Worm (Caenorhabditis elegans) whole organism, L1 larva: Measurements from ENCODE around the gene rmd-1.

Experiments used
- F16B12.6 ChIP-seq: fragments of 150-350 bp; optimal IDR thresholded peaks from 2 replicates; lab custom pipeline; 2014; ENCODE audit warnings: missing biosample characterization, missing genetic modification characterization
- aha-1 ChIP-seq: fragments of 150-350 bp; optimal IDR thresholded peaks from 2 replicates; lab custom pipeline; 2014; ENCODE audit warnings: missing biosample characterization, missing genetic modification characterization
- alr-1 ChIP-seq: fragments of 200-800 bp; sonication (Bioruptor generic); optimal IDR thresholded peaks from 2 replicates; lab custom pipeline; 2018; ENCODE audit warnings: borderline replicate concordance, mild to moderate bottlenecking, missing genetic modification characterization, missing compliant biosample characterization
- aly-2 ChIP-seq: fragments of 150-350 bp; optimal IDR thresholded peaks from 2 replicates; lab custom pipeline; 2014; ENCODE audit warnings: missing biosample characterization, missing genetic modification characterization
- ceh-8 ChIP-seq: fragments of 200-800 bp; sonication (Bioruptor generic); optimal IDR thresholded peaks from 2 replicates; lab custom pipeline; 2018; ENCODE audit warnings: mild to moderate bottlenecking, missing genetic modification characterization, moderate library complexity, missing compliant biosample characterization
- ceh-88 ChIP-seq: fragments of 200-800 bp; sonication (Bioruptor generic); IDR thresholded peaks from 2 replicates; pipeline ENCODE4 v1.3.6; 2022; ENCODE audit warnings: missing genetic modification characterization, missing compliant biosample characterization
- ceh-90 ChIP-seq: sonication (generic microtip); optimal IDR thresholded peaks from 2 replicates; lab custom pipeline; 2016; ENCODE audit warnings: missing genetic modification characterization, missing compliant biosample characterization
- ces-1 ChIP-seq: fragments of 150-350 bp; optimal IDR thresholded peaks from 2 replicates; lab custom pipeline; 2014; ENCODE audit warnings: missing biosample characterization, missing genetic modification reagents, missing genetic modification characterization
- dpl-1 ChIP-seq, 3 experiments: fragments of 150-350 bp in 2 of 3; sonication (generic microtip) in 1 of 3; optimal IDR thresholded peaks; 2 replicates each; lab custom pipeline; 2014 to 2017; ENCODE audit warnings: missing biosample characterization in 3 of 3, missing genetic modification characterization in 3 of 3, missing genetic modification reagents in 3 of 3
- efl-1 ChIP-seq, 4 experiments: fragments of 150-350 bp; optimal IDR thresholded peaks in 3 of 4; peaks in 1 of 4; 1 replicate in 1 of 4; 2 replicates in 3 of 4; lab custom pipeline; 2014; ENCODE audit warnings: missing biosample characterization in 2 of 4, missing genetic modification characterization in 2 of 4, missing genetic modification reagents in 2 of 4
- efl-3 ChIP-seq: fragments of 200-800 bp; sonication (Bioruptor generic); optimal IDR thresholded peaks from 2 replicates; lab custom pipeline; 2018; ENCODE audit warnings: mild to moderate bottlenecking, missing genetic modification characterization, missing compliant biosample characterization
- ets-5 ChIP-seq: fragments of 200-800 bp; sonication (Bioruptor generic); IDR thresholded peaks from 2 replicates; pipeline ENCODE4 v1.3.6; 2022; ENCODE audit warnings: missing genetic modification characterization, missing compliant biosample characterization
- fkh-10 ChIP-seq: sonication (generic microtip); optimal IDR thresholded peaks from 2 replicates; lab custom pipeline; 2017; ENCODE audit warnings: missing biosample characterization, missing genetic modification reagents, missing genetic modification characterization
- hlh-17 ChIP-seq: fragments of 200-800 bp; sonication (Bioruptor generic); optimal IDR thresholded peaks from 2 replicates; lab custom pipeline; 2018; ENCODE audit warnings: missing genetic modification characterization, mild to moderate bottlenecking, missing compliant biosample characterization, moderate library complexity, borderline replicate concordance
- hpl-2 ChIP-seq: fragments of 150-350 bp; optimal IDR thresholded peaks from 2 replicates; lab custom pipeline; 2014; ENCODE audit warnings: missing biosample characterization, missing genetic modification reagents, missing genetic modification characterization
- irx-1 ChIP-seq: sonication (generic microtip); optimal IDR thresholded peaks from 2 replicates; lab custom pipeline; 2016; ENCODE audit warnings: missing genetic modification characterization, missing compliant biosample characterization
- jun-1 ChIP-seq: fragments of 150-350 bp; optimal IDR thresholded peaks from 2 replicates; lab custom pipeline; 2014; ENCODE audit warnings: missing biosample characterization, missing genetic modification reagents, missing genetic modification characterization
- lin-13 ChIP-seq: fragments of 150-350 bp; optimal IDR thresholded peaks from 2 replicates; lab custom pipeline; 2014; ENCODE audit warnings: missing biosample characterization, missing genetic modification reagents, missing genetic modification characterization
- lin-14 ChIP-seq: fragments of 200-800 bp; sonication (Bioruptor generic); optimal IDR thresholded peaks from 2 replicates; lab custom pipeline; 2018; ENCODE audit warnings: mild to moderate bottlenecking, missing genetic modification characterization, moderate library complexity, missing compliant biosample characterization
- lin-15B ChIP-seq: fragments of 150-350 bp; sonication (generic microtip); optimal IDR thresholded peaks from 3 replicates; lab custom pipeline; 2014; ENCODE audit warnings: missing biosample characterization, missing genetic modification characterization
- mab-9 ChIP-seq: fragments of 200-800 bp; sonication (Bioruptor generic); IDR thresholded peaks from 2 replicates; pipeline ENCODE4 v1.3.6; 2022; ENCODE audit warnings: missing genetic modification reagents, missing genetic modification characterization, missing compliant biosample characterization
- mdl-1 ChIP-seq, 2 experiments: fragments of 150-350 bp; optimal IDR thresholded peaks; 2 replicates each; lab custom pipeline; 2014 to 2017; ENCODE audit warnings: missing biosample characterization in 2 of 2, missing genetic modification characterization in 2 of 2, inconsistent platforms in 1 of 2
- mep-1 ChIP-seq: fragments of 150-350 bp; optimal IDR thresholded peaks from 2 replicates; lab custom pipeline; 2014; ENCODE audit warnings: missing biosample characterization, missing genetic modification characterization
- nhr-19 ChIP-seq: fragments of 200-800 bp; sonication (Bioruptor generic); conservative IDR thresholded peaks from 2 replicates; pipeline ENCODE4 v1.3.6; 2022; ENCODE audit warnings: missing genetic modification characterization, missing compliant biosample characterization
- nhr-237 ChIP-seq: fragments of 150-350 bp; optimal IDR thresholded peaks from 2 replicates; lab custom pipeline; 2014; ENCODE audit warnings: missing biosample characterization, missing genetic modification characterization
- nhr-47 ChIP-seq: sonication (generic microtip); optimal IDR thresholded peaks from 2 replicates; lab custom pipeline; 2016; ENCODE audit warnings: mild to moderate bottlenecking, missing genetic modification characterization, moderate library complexity, missing compliant biosample characterization
- nhr-71 ChIP-seq: sonication (generic microtip); optimal IDR thresholded peaks from 2 replicates; lab custom pipeline; 2016; ENCODE audit warnings: mild to moderate bottlenecking, missing genetic modification characterization, moderate library complexity, missing compliant biosample characterization
- nhr-84 ChIP-seq: sonication (generic microtip); optimal IDR thresholded peaks from 2 replicates; lab custom pipeline; 2017; ENCODE audit warnings: missing biosample characterization, missing genetic modification characterization
- nhr-85 ChIP-seq: sonication (generic microtip); peaks from one replicate; lab custom pipeline; 2016; ENCODE audit warnings: missing genetic modification characterization, inconsistent platforms, missing compliant biosample characterization
- rnt-1 ChIP-seq: sonication (generic microtip); optimal IDR thresholded peaks from 2 replicates; lab custom pipeline; 2016; ENCODE audit warnings: mild to moderate bottlenecking, missing genetic modification characterization, moderate library complexity, missing compliant biosample characterization
- skn-1 ChIP-seq: fragments of 150-350 bp; optimal IDR thresholded peaks from 2 replicates; lab custom pipeline; 2014; ENCODE audit warnings: missing biosample characterization, missing genetic modification characterization
- snu-23 ChIP-seq: sonication (generic microtip); optimal IDR thresholded peaks from 2 replicates; lab custom pipeline; 2016; ENCODE audit warnings: missing genetic modification characterization, missing compliant biosample characterization
- sptf-1 ChIP-seq: fragments of 150-350 bp; optimal IDR thresholded peaks from 2 replicates; lab custom pipeline; 2014; ENCODE audit warnings: missing biosample characterization, missing genetic modification characterization
- tbx-2 ChIP-seq: sonication (generic microtip); optimal IDR thresholded peaks from 2 replicates; lab custom pipeline; 2016; ENCODE audit warnings: missing genetic modification characterization, missing compliant biosample characterization
- unc-130 ChIP-seq: fragments of 150-350 bp; optimal IDR thresholded peaks from 2 replicates; lab custom pipeline; 2017; ENCODE audit warnings: missing biosample characterization, missing genetic modification characterization, inconsistent platforms
- unc-86 ChIP-seq: sonication (generic microtip); optimal IDR thresholded peaks from 2 replicates; lab custom pipeline; 2016; ENCODE audit warnings: missing genetic modification characterization, missing compliant biosample characterization
- vab-15 ChIP-seq: sonication (generic microtip); optimal IDR thresholded peaks from 2 replicates; lab custom pipeline; 2017; ENCODE audit warnings: missing genotype, mild to moderate bottlenecking, missing genetic modification characterization, missing compliant biosample characterization
- xbp-1 ChIP-seq: sonication (generic microtip); optimal IDR thresholded peaks from 2 replicates; lab custom pipeline; 2016; ENCODE audit warnings: missing genetic modification characterization, missing compliant biosample characterization
- zag-1 ChIP-seq: fragments of 150-350 bp; optimal IDR thresholded peaks from 2 replicates; lab custom pipeline; 2014; ENCODE audit warnings: missing biosample characterization, missing genetic modification characterization
- ztf-11 ChIP-seq, 2 experiments: sonication (generic microtip); optimal IDR thresholded peaks; 2 replicates each; lab custom pipeline; 2016 to 2017; ENCODE audit warnings: missing genetic modification characterization in 2 of 2, missing biosample characterization in 1 of 2, missing compliant biosample characterization in 1 of 2
- ztf-4 ChIP-seq: fragments of 150-350 bp; optimal IDR thresholded peaks from 2 replicates; lab custom pipeline; 2014; ENCODE audit warnings: missing biosample characterization, missing genetic modification characterization

Gene rmd-1

ce11 chrIII:9744525-9744924 lies 14.4 kb upstream of the rmd-1 start (continued):
- TF ChIP-seq lin-14 (GFP tag; lab: Kevin White, UChicago), result peak; percentile 73
- peak; percentile 64 for TF ChIP-seq nhr-71 (tag; lab: Kevin White, UChicago)
- no peak for TF ChIP-seq tbx-2 (tag; lab: Kevin White, UChicago)
- TF ChIP-seq snu-23 (GFP tag; lab: Kevin White, UChicago), result peak; percentile 58
- TF ChIP-seq ces-1 (GFP tag; lab: Kevin White, UChicago), result no peak
- no peak for TF ChIP-seq aha-1 (tag; lab: Kevin White, UChicago)
- TF ChIP-seq mdl-1 (tag; optimal IDR thresholded peaks at IDR 0.05; lab: Kevin White, UChicago), result no peak
- TF ChIP-seq efl-1 (optimal IDR thresholded peaks at IDR 0.05; lab: Kevin White, UChicago), result peak in 1 of 2 experiments; percentile 6
- no peak for TF ChIP-seq efl-1 (GFP tag; optimal IDR thresholded peaks at IDR 0.05 in 1 of 2; lab: Kevin White, UChicago)
- TF ChIP-seq unc-130 (tag; lab: Kevin White, UChicago), result peak; percentile 9
- no peak for TF ChIP-seq skn-1 (tag; lab: Kevin White, UChicago)
- no peak for TF ChIP-seq ceh-90 (tag; lab: Kevin White, UChicago)

- peak; percentile 20 for TF ChIP-seq lin-14 (GFP tag; lab: Kevin White, UChicago)
- TF ChIP-seq rnt-1, result peak; percentile 32
- no peak for TF ChIP-seq hlh-17 (GFP tag; lab: Kevin White, UChicago)
- no peak for TF ChIP-seq efl-1 (optimal IDR thresholded peaks at IDR 0.05; lab: Kevin White, UChicago)
- peak in 1 of 2 experiments; percentile 80 for TF ChIP-seq efl-1 (GFP tag; optimal IDR thresholded peaks at IDR 0.05 in 1 of 2; lab: Kevin White, UChicago)
These were observed 13.5 kb upstream of the rmd-1 start for ce11 chrIII:9745333-9745897.

- TF ChIP-seq ceh-90 (tag; lab: Kevin White, UChicago) (no peak), hpl-2 (GFP tag; lab: Kevin White, UChicago) (no peak), efl-1 (optimal IDR thresholded peaks at IDR 0.05; lab: Kevin White, UChicago) (peak in 1 of 2 experiments; percentile 52), efl-1 (GFP tag; optimal IDR thresholded peaks at IDR 0.05 in 1 of 2; lab: Kevin White, UChicago) (peak in 1 of 2 experiments; percentile 47)
- TF ChIP-seq, all 84 proteins: peak for 1
These were observed 12.2 kb upstream of the rmd-1 start for ce11 chrIII:9746665-9747064.

ce11 chrIII:9747133-9747532 lies 11.8 kb upstream of the rmd-1 start, which contains the start of the genes iff-1 and cdk-1:
Gene iff-1, minus strand, starts transcription at chrIII:9747193.
Gene cdk-1, plus strand, starts transcription at chrIII:9747472.
- TF ChIP-seq mab-9 (GFP tag; lab: Robert Waterston, UW), result no peak
- no peak for TF ChIP-seq ztf-11 (tag; optimal IDR thresholded peaks at IDR 0.05; lab: Kevin White, UChicago)
- no peak for TF ChIP-seq jun-1 (tag; lab: Kevin White, UChicago)
- no peak for TF ChIP-seq sptf-1 (tag; lab: Kevin White, UChicago)
- no peak for TF ChIP-seq hpl-2 (GFP tag; lab: Kevin White, UChicago)
- TF ChIP-seq hlh-17 (GFP tag; lab: Kevin White, UChicago), result no peak
- no peak for TF ChIP-seq ztf-4 (tag; lab: Kevin White, UChicago)
- TF ChIP-seq mdl-1 (tag; optimal IDR thresholded peaks at IDR 0.05; lab: Kevin White, UChicago), result no peak
- TF ChIP-seq nhr-47 (tag; lab: Kevin White, UChicago), result peak; percentile 7
- no peak for TF ChIP-seq aly-2 (tag; lab: Kevin White, UChicago)
- TF ChIP-seq ceh-8 (GFP tag; lab: Kevin White, UChicago), result no peak
- TF ChIP-seq lin-15B (tag; lab: Kevin White, UChicago), result peak; percentile 30
- no peak for TF ChIP-seq fkh-10 (GFP tag; lab: Kevin White, UChicago)
- no peak for TF ChIP-seq vab-15 (tag; lab: Kevin White, UChicago)
- TF ChIP-seq efl-1 (optimal IDR thresholded peaks at IDR 0.05; lab: Kevin White, UChicago), result peak; percentile 87 to 95
- peak; percentile 89 to 98 for TF ChIP-seq efl-1 (GFP tag; optimal IDR thresholded peaks at IDR 0.05 in 1 of 2; lab: Kevin White, UChicago)
- peak; percentile 24 for TF ChIP-seq nhr-71 (tag; lab: Kevin White, UChicago)
- no peak for TF ChIP-seq ceh-88 (GFP tag; lab: Robert Waterston, UW)
- no peak for TF ChIP-seq lin-13 (GFP tag; lab: Kevin White, UChicago)
- TF ChIP-seq mep-1 (tag; lab: Kevin White, UChicago), result no peak
- TF ChIP-seq nhr-19 (GFP tag; lab: Robert Waterston, UW), result no peak
- TF ChIP-seq unc-130 (tag; lab: Kevin White, UChicago), result no peak
- TF ChIP-seq zag-1 (tag; lab: Kevin White, UChicago), result no peak
- TF ChIP-seq ces-1 (GFP tag; lab: Kevin White, UChicago), result no peak
- TF ChIP-seq irx-1 (tag; lab: Kevin White, UChicago), result no peak
- TF ChIP-seq ets-5 (GFP tag; lab: Robert Waterston, UW), result no peak
- TF ChIP-seq alr-1 (tag; lab: Kevin White, UChicago), result no peak
- peak; percentile 79 to 90 (median 86) for TF ChIP-seq dpl-1 (GFP tag; optimal IDR thresholded peaks at IDR 0.05; lab: Kevin White, UChicago)
- TF ChIP-seq nhr-84, result no peak
- no peak for TF ChIP-seq efl-3 (GFP tag; lab: Kevin White, UChicago)
- no peak for TF ChIP-seq F16B12.6
- TF ChIP-seq nhr-85 (tag; lab: Kevin White, UChicago), result peak; percentile 56
- TF ChIP-seq unc-86, result no peak
- TF ChIP-seq snu-23 (GFP tag; lab: Kevin White, UChicago), result peak; percentile 40
- TF ChIP-seq nhr-237, result no peak
- no peak for TF ChIP-seq lin-14 (GFP tag; lab: Kevin White, UChicago)
- TF ChIP-seq tbx-2 (tag; lab: Kevin White, UChicago), result peak; percentile 0
- peak; percentile 83 for TF ChIP-seq skn-1 (tag; lab: Kevin White, UChicago)
- TF ChIP-seq xbp-1 (tag; lab: Kevin White, UChicago), result peak; percentile 8
